Fruit fly (Drosophila melanogaster) whole organism, embryonic: ENCODE results near the gene CG13609.
A peak's percentile ranks its signal among the peaks of the same experiment; 100 is the strongest.

Experiments
- Asciz ChIP-seq: fragments of 200-800 bp; sonication (Bioruptor generic); optimal IDR thresholded peaks from 2 replicates; lab custom pipeline; 2017; ENCODE audit warnings: missing biosample characterization, mild to moderate bottlenecking, missing genetic modification characterization, missing genetic modification reagents
- Blimp-1 ChIP-seq: fragments of 200-800 bp; sonication (Bioruptor generic); optimal IDR thresholded peaks from 3 replicates; lab custom pipeline; 2018; ENCODE audit warnings: missing biosample characterization, missing genetic modification characterization, mild to moderate bottlenecking, moderate library complexity, missing genetic modification reagents
- BtbVII ChIP-seq: fragments of 200-800 bp; sonication (Bioruptor generic); optimal IDR thresholded peaks from 3 replicates; lab custom pipeline; 2017; ENCODE audit warnings: missing biosample characterization, mild to moderate bottlenecking, missing genetic modification characterization
- CG10321 ChIP-seq: fragments of 200-800 bp; sonication (Bioruptor generic); IDR thresholded peaks from 2 replicates; pipeline ENCODE4 v1.3.6; 2022; ENCODE audit warnings: missing biosample characterization, missing genetic modification characterization
- CG11093 ChIP-seq: fragments of 200-800 bp; sonication (Bioruptor generic); IDR thresholded peaks from 3 replicates; pipeline ENCODE4 v1.3.6; 2022; ENCODE audit warnings: missing biosample characterization, missing genetic modification characterization
- CG11696 ChIP-seq: fragments of 200-800 bp; sonication (Bioruptor generic); IDR thresholded peaks from 2 replicates; pipeline ENCODE4 v1.3.6; 2022; ENCODE audit warnings: missing biosample characterization, missing genetic modification characterization
- CG1233 ChIP-seq: fragments of 200-800 bp; sonication (Bioruptor generic); optimal IDR thresholded peaks from 4 replicates; lab custom pipeline; 2018; ENCODE audit warnings: missing biosample characterization, mild to moderate bottlenecking, missing genetic modification characterization
- CG13624 ChIP-seq: fragments of 200-800 bp; sonication (Bioruptor generic); optimal IDR thresholded peaks from 2 replicates; lab custom pipeline; 2016; ENCODE audit warnings: missing biosample characterization, missing genetic modification characterization
- CG14710 ChIP-seq: fragments of 200-800 bp; sonication (Bioruptor generic); optimal IDR thresholded peaks from 3 replicates; lab custom pipeline; 2019; ENCODE audit warnings: missing biosample characterization, mild to moderate bottlenecking, missing genetic modification characterization, moderate library complexity
- CG15269 ChIP-seq: fragments of 200-800 bp; sonication (Bioruptor generic); optimal IDR thresholded peaks from 2 replicates; lab custom pipeline; 2018; ENCODE audit warnings: missing biosample characterization, mild to moderate bottlenecking, missing genetic modification characterization, moderate library complexity
- CG16813 ChIP-seq: fragments of 200-800 bp; sonication (Bioruptor generic); IDR thresholded peaks from 3 replicates; pipeline ENCODE4 v1.3.6; 2022; ENCODE audit warnings: missing biosample characterization, missing genetic modification characterization; ENCODE audit not compliant: partially characterized antibody
- CG18011 ChIP-seq: fragments of 200-800 bp; sonication (Bioruptor generic); optimal IDR thresholded peaks from 2 replicates; lab custom pipeline; 2017; ENCODE audit warnings: missing biosample characterization, missing genetic modification characterization, mild to moderate bottlenecking, moderate library complexity, missing genotype
- CG2129 ChIP-seq: fragments of 200-800 bp; sonication (Bioruptor generic); IDR thresholded peaks from 2 replicates; pipeline ENCODE4 v1.3.6; 2022; ENCODE audit warnings: missing biosample characterization, missing genetic modification characterization; ENCODE audit not compliant: partially characterized antibody
- CG31441 ChIP-seq: fragments of 200-800 bp; sonication (Bioruptor generic); IDR thresholded peaks from 2 replicates; pipeline ENCODE4 v1.3.6; 2022; ENCODE audit warnings: missing biosample characterization, missing genetic modification characterization
- CG5245 ChIP-seq: fragments of 200-800 bp; sonication (Bioruptor generic); optimal IDR thresholded peaks from 3 replicates; lab custom pipeline; 2016; ENCODE audit warnings: missing biosample characterization, missing genetic modification characterization
- CG6175 ChIP-seq: fragments of 200-800 bp; sonication (Bioruptor generic); IDR thresholded peaks from 3 replicates; pipeline ENCODE4 v1.3.6; 2022; ENCODE audit warnings: missing biosample characterization, missing genetic modification characterization
- CG7372 ChIP-seq: fragments of 200-800 bp; sonication (Bioruptor generic); IDR thresholded peaks from 2 replicates; pipeline ENCODE4 v1.3.6; 2022; ENCODE audit warnings: missing biosample characterization, missing genetic modification characterization
- CG7556 ChIP-seq: fragments of 200-800 bp; sonication (Bioruptor generic); optimal IDR thresholded peaks from 2 replicates; lab custom pipeline; 2017; ENCODE audit warnings: missing biosample characterization, mild to moderate bottlenecking, missing genetic modification characterization
- Camta ChIP-seq: fragments of 200-800 bp; sonication (Bioruptor generic); optimal IDR thresholded peaks from 2 replicates; lab custom pipeline; 2016; ENCODE audit warnings: missing biosample characterization, missing genetic modification characterization
- Dfd ChIP-seq, 2 experiments: fragments of >200 bp; optimal IDR thresholded peaks; 2 replicates each; lab custom pipeline; 2017; ENCODE audit warnings: missing biosample characterization in 2 of 2, missing genetic modification characterization in 2 of 2
- Dp ChIP-seq: fragments of 200-800 bp; sonication (Bioruptor generic); optimal IDR thresholded peaks from 2 replicates; lab custom pipeline; 2018; ENCODE audit warnings: missing biosample characterization, mild to moderate bottlenecking, missing genetic modification characterization, moderate library complexity
- Dref ChIP-seq: fragments of 200-800 bp; sonication (Bioruptor generic); IDR thresholded peaks from 2 replicates; pipeline ENCODE4 v1.3.6; 2022; ENCODE audit warnings: missing biosample characterization, missing genetic modification characterization
- Drgx ChIP-seq: fragments of 200-800 bp; sonication (Bioruptor generic); IDR thresholded peaks from 2 replicates; pipeline ENCODE4 v1.3.6; 2022; ENCODE audit warnings: missing biosample characterization, missing genetic modification characterization
- E2f2 ChIP-seq: fragments of 200-800 bp; sonication (Bioruptor generic); IDR thresholded peaks from 2 replicates; pipeline ENCODE4 v1.3.6; 2022; ENCODE audit warnings: missing biosample characterization, missing genetic modification characterization
- Ets65A ChIP-seq: fragments of 200-800 bp; sonication (Bioruptor generic); peaks from one replicate; lab custom pipeline; 2016; ENCODE audit warnings: missing biosample characterization, missing genetic modification characterization
- Hr39 ChIP-seq: fragments of >200 bp; optimal IDR thresholded peaks from 2 replicates; lab custom pipeline; 2017
- Hr51 ChIP-seq, 2 experiments: fragments of 200-800 bp; sonication (Bioruptor generic); optimal IDR thresholded peaks; 2 replicates in 1 of 2; 3 replicates in 1 of 2; lab custom pipeline; 2016 to 2018; ENCODE audit warnings: missing biosample characterization in 2 of 2, missing genetic modification characterization in 2 of 2, mild to moderate bottlenecking in 1 of 2, moderate library complexity in 1 of 2
- Mes4 ChIP-seq: fragments of 200-800 bp; sonication (Bioruptor generic); optimal IDR thresholded peaks from 2 replicates; lab custom pipeline; 2016; ENCODE audit warnings: missing biosample characterization, missing genetic modification characterization
- Opbp ChIP-seq: fragments of 200-800 bp; sonication (Bioruptor generic); IDR thresholded peaks from 3 replicates; pipeline ENCODE4 v1.3.6; 2022; ENCODE audit warnings: missing biosample characterization, missing genetic modification characterization; ENCODE audit not compliant: partially characterized antibody
- Optix ChIP-seq: fragments of 200-800 bp; sonication (Bioruptor generic); IDR thresholded peaks from 3 replicates; pipeline ENCODE4 v1.3.6; 2022; ENCODE audit warnings: missing biosample characterization, missing genetic modification characterization
- Side ChIP-seq: fragments of 200-800 bp; sonication (Bioruptor generic); optimal IDR thresholded peaks from 2 replicates; lab custom pipeline; 2016; ENCODE audit warnings: missing biosample characterization, missing genetic modification characterization
- Sry-β ChIP-seq: fragments of 200-800 bp; sonication (Bioruptor generic); optimal IDR thresholded peaks from 2 replicates; lab custom pipeline; 2018; ENCODE audit warnings: missing biosample characterization, mild to moderate bottlenecking, missing genetic modification characterization, moderate library complexity
- Ssrp ChIP-seq: fragments of 200-800 bp; sonication (Bioruptor generic); optimal IDR thresholded peaks from 2 replicates; lab custom pipeline; 2018; ENCODE audit warnings: missing biosample characterization, mild to moderate bottlenecking, missing genetic modification characterization, moderate library complexity
- Taf1 ChIP-seq: fragments of 200-800 bp; sonication (Bioruptor generic); IDR thresholded peaks from 2 replicates; pipeline ENCODE4 v1.3.6; 2022; ENCODE audit warnings: missing biosample characterization, missing genetic modification characterization
- Tbp ChIP-seq: fragments of >200 bp; optimal IDR thresholded peaks from 2 replicates; lab custom pipeline; 2018; ENCODE audit warnings: missing biosample characterization, missing genetic modification characterization
- chn ChIP-seq: fragments of 200-800 bp; sonication (Bioruptor generic); optimal IDR thresholded peaks from 2 replicates; lab custom pipeline; 2016; ENCODE audit warnings: missing biosample characterization, missing genetic modification characterization
- dimm ChIP-seq: fragments of 200-800 bp; sonication (Bioruptor generic); IDR thresholded peaks from 2 replicates; pipeline ENCODE4 v1.3.6; 2022; ENCODE audit warnings: missing biosample characterization, missing genetic modification characterization
- dmrt11E ChIP-seq: fragments of 200-800 bp; sonication (Bioruptor generic); optimal IDR thresholded peaks from 3 replicates; lab custom pipeline; 2018; ENCODE audit warnings: missing biosample characterization, mild to moderate bottlenecking, missing genetic modification characterization, moderate library complexity
- ems ChIP-seq: fragments of 200-800 bp; sonication (Bioruptor generic); optimal IDR thresholded peaks from 3 replicates; lab custom pipeline; 2016; ENCODE audit warnings: missing biosample characterization, missing genetic modification characterization
- h ChIP-seq: fragments of >200 bp; optimal IDR thresholded peaks from 2 replicates; lab custom pipeline; 2017
- lbe ChIP-seq: fragments of 200-800 bp; sonication (Bioruptor generic); optimal IDR thresholded peaks from 2 replicates; lab custom pipeline; 2016; ENCODE audit warnings: missing biosample characterization, mild to moderate bottlenecking, missing genetic modification characterization
- lov ChIP-seq, 2 experiments: fragments of 200-800 bp in 1 of 2; fragments of >200 bp in 1 of 2; sonication (Bioruptor generic) in 1 of 2; IDR thresholded peaks in 1 of 2; optimal IDR thresholded peaks in 1 of 2; 2 replicates in 1 of 2; 3 replicates in 1 of 2; pipeline versions ENCODE4 v1.3.6 to Lab custom; 2017 to 2022; ENCODE audit warnings: missing biosample characterization in 1 of 2, missing genetic modification characterization in 1 of 2
- oc ChIP-seq: fragments of 200-800 bp; sonication (Bioruptor generic); optimal IDR thresholded peaks from 2 replicates; lab custom pipeline; 2018; ENCODE audit warnings: missing biosample characterization, mild to moderate bottlenecking, missing genetic modification characterization, moderate library complexity
- p53 ChIP-seq: fragments of 200-800 bp; sonication (Bioruptor generic); optimal IDR thresholded peaks from 2 replicates; lab custom pipeline; 2016; ENCODE audit warnings: missing biosample characterization, missing genetic modification characterization
- rib ChIP-seq: fragments of 200-800 bp; sonication (Bioruptor generic); IDR thresholded peaks from 2 replicates; pipeline ENCODE4 v1.3.6; 2022; ENCODE audit warnings: missing biosample characterization, missing genetic modification characterization
- tup ChIP-seq: fragments of 200-800 bp; sonication (Bioruptor generic); optimal IDR thresholded peaks from 2 replicates; lab custom pipeline; 2016; ENCODE audit warnings: missing biosample characterization, mild to moderate bottlenecking, missing genetic modification characterization, moderate library complexity
- twi ChIP-seq: fragments of 200-800 bp; optimal IDR thresholded peaks from 2 replicates; lab custom pipeline; 2019; ENCODE audit warnings: missing biosample characterization, mild to moderate bottlenecking, missing genetic modification characterization, moderate library complexity
- vvl ChIP-seq: fragments of 200-800 bp; sonication (Bioruptor generic); IDR thresholded peaks from 2 replicates; pipeline ENCODE4 v1.3.6; 2022; ENCODE audit warnings: missing biosample characterization, missing genetic modification characterization
- zfh1 ChIP-seq: fragments of 200-800 bp; sonication (Bioruptor generic); IDR thresholded peaks from 3 replicates; pipeline ENCODE4 v1.3.6; 2022; ENCODE audit warnings: missing biosample characterization, missing genetic modification characterization

Gene CG13609

dm6 chr3R:24193373-24193879 lies 33.4 kb upstream of the CG13609 start, which contains the start of the genes SMC6 and CG6204 (continued):
- TF ChIP-seq tup (GFP tag; lab: Kevin White, UChicago) (peak; percentile 52), Tbp (GFP tag; lab: Kevin White, UChicago) (no peak), chn (GFP tag; lab: Kevin White, UChicago) (peak; percentile 76), p53 (GFP tag; lab: Kevin White, UChicago) (no peak), Sry-β (GFP tag; lab: Kevin White, UChicago) (peak; percentile 17), CG2129 (no peak), CG16813 (GFP tag; lab: Robert Waterston, UW) (peak; percentile 33; the same call in 1 of the 3 replicates), Taf1 (peak; percentile 90), CG5245 (peak; percentile 86), Dp (GFP tag; lab: Kevin White, UChicago) (peak; percentile 69), CG1233 (GFP tag; lab: Kevin White, UChicago) (peak; percentile 90), Dfd (GFP tag; optimal IDR thresholded peaks at IDR 0.05; lab: Kevin White, UChicago) (no peak), rib (GFP tag; lab: Robert Waterston, UW) (peak; percentile 90), CG11093 (GFP tag; lab: Robert Waterston, UW) (peak; percentile 88), Optix (GFP tag; lab: Robert Waterston, UW) (no peak), CG13624 (GFP tag; lab: Kevin White, UChicago) (peak; percentile 95), CG7556 (GFP tag; lab: Kevin White, UChicago) (peak; percentile 93), Opbp (GFP tag; lab: Robert Waterston, UW) (no peak), BtbVII (GFP tag; lab: Kevin White, UChicago) (peak; percentile 84), CG7372 (GFP tag; lab: Robert Waterston, UW) (peak; percentile 92), Camta (peak; percentile 77)
- TF ChIP-seq, all 482 proteins: peak for 428

- peak; percentile 20; the same call in 1 of the 2 replicates for TF ChIP-seq vvl (GFP tag; lab: Robert Waterston, UW)
- TF ChIP-seq twi (tag; lab: Kevin White, UChicago): no peak
- peak; percentile 11 for TF ChIP-seq Ets65A
- no peak for TF ChIP-seq lov (optimal IDR thresholded peaks at IDR 0.05; lab: Kevin White, UChicago)
- no peak for TF ChIP-seq lov (GFP tag; IDR thresholded peaks at IDR 0.05; lab: Robert Waterston, UW)
- TF ChIP-seq Dref (GFP tag; lab: Robert Waterston, UW): no peak
- TF ChIP-seq dimm (GFP tag; lab: Robert Waterston, UW): no peak
- peak; percentile 89 for TF ChIP-seq Blimp-1 (GFP tag; lab: Kevin White, UChicago)
- no peak for TF ChIP-seq Mes4 (GFP tag; lab: Kevin White, UChicago)
- no peak for TF ChIP-seq CG18011 (GFP tag; lab: Kevin White, UChicago)
- TF ChIP-seq BtbVII (GFP tag; lab: Kevin White, UChicago): no peak
- TF ChIP-seq Side (GFP tag; lab: Kevin White, UChicago): no peak
- TF ChIP-seq Hr39 (lab: Kevin White, UChicago): no peak
Observed at dm6 chr3R:24202723-24203122, 24.1 kb upstream of the CG13609 start.

- TF ChIP-seq Asciz (GFP tag; lab: Kevin White, UChicago) (peak; percentile 34), CG11696 (GFP tag; lab: Robert Waterston, UW) (peak; percentile 52), CG14710 (peak; percentile 3), h (lab: Kevin White, UChicago) (no peak), CG15269 (tag; lab: Kevin White, UChicago) (peak; percentile 44), CG31441 (GFP tag; lab: Robert Waterston, UW) (peak; percentile 55), CG10321 (GFP tag; lab: Robert Waterston, UW) (no peak), dmrt11E (no peak), vvl (GFP tag; lab: Robert Waterston, UW) (peak; percentile 38; the same call in 1 of the 2 replicates), Hr51 (GFP tag; optimal IDR thresholded peaks at IDR 0.05; lab: Kevin White, UChicago) (peak in 1 of 2 experiments; percentile 65), E2f2 (GFP tag; lab: Robert Waterston, UW) (peak; percentile 15; the same call in 1 of the 2 replicates), ems (no peak), lbe (GFP tag; lab: Kevin White, UChicago) (peak; percentile 69), Drgx (GFP tag; lab: Robert Waterston, UW) (peak; percentile 85), oc (tag; lab: Kevin White, UChicago) (peak; percentile 33), zfh1 (0 out of 3 replicates have a peak, but pooled peaks have one; percentile 14), Ssrp (tag; lab: Kevin White, UChicago) (peak; percentile 6), CG6175 (GFP tag; lab: Robert Waterston, UW) (no peak)
Observed at dm6 chr3R:24203426-24203825, 23.4 kb upstream of the CG13609 start.
